Worm (Caenorhabditis elegans): ENCODE data around the gene Y53F4A.2.

ce11 chrII:14902193-14902592 lies 25.2 kb upstream of the Y53F4A.2 start, which contains the start of gene cog-1:
- no peak for TF ChIP-seq klf-2 (GFP tag; conservative IDR thresholded peaks at IDR 0.05)
- no peak for TF ChIP-seq flt-1 (GFP tag; IDR thresholded peaks at IDR 0.05)
- TF ChIP-seq ref-1 (GFP tag; conservative IDR thresholded peaks at IDR 0.05) = no peak
- TF ChIP-seq tab-1 (GFP tag; IDR thresholded peaks at IDR 0.05) = no peak
- no peak for TF ChIP-seq ztf-23 (GFP tag; IDR thresholded peaks at IDR 0.05)
- TF ChIP-seq cog-1 (tag; optimal IDR thresholded peaks at IDR 0.05) = no peak

All from whole organism, midembryonic.